Worm (Caenorhabditis elegans): ENCODE results near the gene D1054.10.
A peak's percentile ranks its signal among the peaks of the same experiment; 100 is the strongest.

The D1054.10 gene

ce11 chrV:10754050-10754449 is 38.6 kb downstream of the D1054.10 start, which contains the start of gene F28H7.7:
F28H7.7 (minus strand) TSS chrV:10754150.
- TF ChIP-seq ceh-24 (tag; optimal IDR thresholded peaks at IDR 0.05) (no peak), pax-1 (tag; optimal IDR thresholded peaks at IDR 0.05) (no peak), T23F11.4 (GFP tag; optimal IDR thresholded peaks at IDR 0.05) (no peak), Y22D7AL.16 (tag; optimal IDR thresholded peaks at IDR 0.05) (no peak), dmd-4 (tag; optimal IDR thresholded peaks at IDR 0.05; ENCODE audit: borderline replicate concordance) (no peak), hlh-30 (tag; optimal IDR thresholded peaks at IDR 0.05; ENCODE audit: insufficient read depth) (no peak)

- TF ChIP-seq elt-2 (tag; optimal IDR thresholded peaks at IDR 0.05) (peak; percentile 78), hlh-6 (tag; optimal IDR thresholded peaks at IDR 0.05) (no peak)
These were observed 42.0 kb downstream of the D1054.10 start, which contains the start of gene F28H7.3 for ce11 chrV:10750630-10751029. F28H7.3 (minus strand) TSS chrV:10750788.

- no peak for TF ChIP-seq pat-9 (tag; optimal IDR thresholded peaks at IDR 0.05)
- TF ChIP-seq ceh-9 (tag; optimal IDR thresholded peaks at IDR 0.05): no peak
- no peak for TF ChIP-seq hlh-30 (tag; optimal IDR thresholded peaks at IDR 0.05; ENCODE audit: insufficient read depth)
These were observed 45.3 kb downstream of the D1054.10 start, which contains the start of the genes selt-1.2 and F28H7.2 for ce11 chrV:10747263-10747951. selt-1.2 (minus strand) TSS chrV:10747363. F28H7.2 (plus strand) TSS chrV:10747901.

- TF ChIP-seq npax-4 (tag; optimal IDR thresholded peaks at IDR 0.05) (no peak), tbx-7 (tag; optimal IDR thresholded peaks at IDR 0.05) (no peak), hlh-15 (tag; optimal IDR thresholded peaks at IDR 0.05) (no peak), dmd-4 (tag; optimal IDR thresholded peaks at IDR 0.05; ENCODE audit: borderline replicate concordance) (no peak), sox-2 (GFP tag; IDR thresholded peaks at IDR 0.05) (no peak), ceh-19 (GFP tag; optimal IDR thresholded peaks at IDR 0.05) (no peak), ama-1 (optimal IDR thresholded peaks at IDR 0.05) (no peak), nfya-1 (tag; optimal IDR thresholded peaks at IDR 0.05) (no peak), F13H6.1 (tag; optimal IDR thresholded peaks at IDR 0.05) (no peak), mec-3 (tag; optimal IDR thresholded peaks at IDR 0.05; ENCODE audit: borderline replicate concordance) (no peak)
These were observed 47.6 kb downstream of the D1054.10 start, which contains the start of gene srj-21 for ce11 chrV:10745034-10745433. srj-21 (plus strand) TSS chrV:10745334.

ce11 chrV:10743649-10744048 is 49.0 kb downstream of the D1054.10 start, which contains the start of gene srj-22:
srj-22 (minus strand) TSS chrV:10743749.
- TF ChIP-seq rnt-1 (tag; optimal IDR thresholded peaks at IDR 0.05) (no peak), ama-1 (optimal IDR thresholded peaks at IDR 0.05) (no peak), mec-3 (tag; optimal IDR thresholded peaks at IDR 0.05; ENCODE audit: borderline replicate concordance) (no peak), fax-1 (tag; optimal IDR thresholded peaks at IDR 0.05) (no peak), zip-5 (tag; optimal IDR thresholded peaks at IDR 0.05) (no peak), sdc-2 (tag; optimal IDR thresholded peaks at IDR 0.05) (no peak), pha-4 (tag; optimal IDR thresholded peaks at IDR 0.05) (no peak), ceh-22 (tag; optimal IDR thresholded peaks at IDR 0.05) (no peak), pag-3 (tag; optimal IDR thresholded peaks at IDR 0.05; ENCODE audit: borderline replicate concordance) (no peak), ets-4 (tag; optimal IDR thresholded peaks at IDR 0.05) (no peak), hlh-6 (tag; optimal IDR thresholded peaks at IDR 0.05) (no peak), hlh-15 (tag; optimal IDR thresholded peaks at IDR 0.05) (no peak), hlh-13 (GFP tag; optimal IDR thresholded peaks at IDR 0.05) (no peak)
